Worm (Caenorhabditis elegans): ENCODE data around the gene orai-1.
"Not testable (repeated sequence)": the region's sequence is repeated elsewhere in the genome, so short reads cannot be mapped to it uniquely, and the experiment has no call there.

ce11 chrIII:628942-629341 lies 17.6 kb upstream of the orai-1 start:
- TF ChIP-seq ztf-23 (GFP tag; IDR thresholded peaks at IDR 0.05) (peak; percentile 54; the same call in 1 of the 2 replicates), flt-1 (GFP tag; IDR thresholded peaks at IDR 0.05) (peak; percentile 73), ref-1 (GFP tag; conservative IDR thresholded peaks at IDR 0.05) (0 out of 2 replicates have a peak, but pooled peaks have one; percentile 16), klf-2 (GFP tag; conservative IDR thresholded peaks at IDR 0.05) (peak; percentile 51; the same call in 1 of the 2 replicates)
- not testable (repeated sequence) for TF ChIP-seq ztf-29 (GFP tag; IDR thresholded peaks at IDR 0.05); cog-1 (tag; optimal IDR thresholded peaks at IDR 0.05); med-1 (GFP tag; optimal IDR thresholded peaks at IDR 0.05; ENCODE audit: insufficient read depth); T22C8.4 (GFP tag; IDR thresholded peaks at IDR 0.05)
